Worm (Caenorhabditis elegans) whole organism, midembryonic: Measurements from ENCODE around the gene aagr-4.

Source experiments
- T22C8.4 ChIP-seq: fragments of 200-800 bp; sonication (Bioruptor generic); IDR thresholded peaks from 2 replicates; pipeline ENCODE4 v1.3.6; 2022; ENCODE audit warnings: missing genetic modification characterization, missing compliant biosample characterization
- cog-1 ChIP-seq: sonication (generic microtip); optimal IDR thresholded peaks from 2 replicates; lab custom pipeline; 2016; ENCODE audit warnings: missing genetic modification characterization, missing compliant biosample characterization
- flt-1 ChIP-seq: fragments of 200-800 bp; sonication (Bioruptor generic); IDR thresholded peaks from 2 replicates; pipeline ENCODE4 v1.3.6; 2022; ENCODE audit warnings: missing genetic modification characterization, missing compliant biosample characterization
- klf-2 ChIP-seq: fragments of 200-800 bp; sonication (Bioruptor generic); conservative IDR thresholded peaks from 2 replicates; pipeline ENCODE4 v1.3.6; 2022; ENCODE audit warnings: missing genetic modification reagents, missing genetic modification characterization, missing compliant biosample characterization
- med-1 ChIP-seq: sonication (generic microtip); optimal IDR thresholded peaks from 2 replicates; lab custom pipeline; 2017; ENCODE audit warnings: missing genetic modification characterization, mild to moderate bottlenecking, missing compliant biosample characterization, antibody characterized with exemption, missing genetic modification reagents; ENCODE audit not compliant: insufficient read depth
- ref-1 ChIP-seq: fragments of 200-800 bp; sonication (Bioruptor generic); conservative IDR thresholded peaks from 2 replicates; pipeline ENCODE4 v1.3.6; 2022; ENCODE audit warnings: missing genetic modification reagents, missing genetic modification characterization, missing compliant biosample characterization
- tab-1 ChIP-seq: fragments of 200-800 bp; sonication (Bioruptor generic); IDR thresholded peaks from 2 replicates; pipeline ENCODE4 v1.3.6; 2022; ENCODE audit warnings: missing genetic modification characterization, missing compliant biosample characterization
- ztf-23 ChIP-seq: fragments of 200-800 bp; sonication (Bioruptor generic); IDR thresholded peaks from 2 replicates; pipeline ENCODE4 v1.3.6; 2022; ENCODE audit warnings: missing genetic modification reagents, missing genetic modification characterization, missing compliant biosample characterization
- ztf-29 ChIP-seq: fragments of 200-800 bp; sonication (Bioruptor generic); IDR thresholded peaks from 2 replicates; pipeline ENCODE4 v1.3.6; 2022; ENCODE audit warnings: missing genetic modification reagents, missing genetic modification characterization, missing compliant biosample characterization

aagr-4 gene

ce11 chrX:460351-460750 is at the start of gene aagr-4:
aagr-4 (plus strand) TSS chrX:460651.
- TF ChIP-seq cog-1 (no peak), ref-1 (GFP tag; lab: Robert Waterston, UW) (no peak), tab-1 (GFP tag; lab: Robert Waterston, UW) (no peak), med-1 (GFP tag; lab: Kevin White, UChicago) (no peak), T22C8.4 (GFP tag; lab: Robert Waterston, UW) (no peak), flt-1 (GFP tag; lab: Robert Waterston, UW) (no peak), klf-2 (no peak), ztf-23 (GFP tag; lab: Robert Waterston, UW) (no peak), ztf-29 (no peak)

- TF ChIP-seq ztf-29 (no peak), ztf-23 (GFP tag; lab: Robert Waterston, UW) (no peak), ref-1 (GFP tag; lab: Robert Waterston, UW) (no peak), tab-1 (GFP tag; lab: Robert Waterston, UW) (no peak), klf-2 (no peak), med-1 (GFP tag; lab: Kevin White, UChicago) (no peak)
Observed at ce11 chrX:421407-421784, 39.1 kb upstream of the aagr-4 start, which contains the start of gene col-19. col-19 (plus strand) TSS chrX:421707.

- TF ChIP-seq med-1 (GFP tag; lab: Kevin White, UChicago), result no peak
- TF ChIP-seq ref-1 (GFP tag; lab: Robert Waterston, UW), result no peak
- TF ChIP-seq tab-1 (GFP tag; lab: Robert Waterston, UW), result no peak
- no peak for TF ChIP-seq ztf-23 (GFP tag; lab: Robert Waterston, UW)
- no peak for TF ChIP-seq klf-2
- TF ChIP-seq ztf-29, result no peak
- TF ChIP-seq flt-1 (GFP tag; lab: Robert Waterston, UW), result no peak
- no peak for TF ChIP-seq cog-1
- no peak for TF ChIP-seq T22C8.4 (GFP tag; lab: Robert Waterston, UW)
Observed at ce11 chrX:421785-422657, 38.4 kb upstream of the aagr-4 start.

- TF ChIP-seq cog-1, result no peak
- no peak for TF ChIP-seq med-1 (GFP tag; lab: Kevin White, UChicago)
- TF ChIP-seq tab-1 (GFP tag; lab: Robert Waterston, UW), result no peak
- no peak for TF ChIP-seq T22C8.4 (GFP tag; lab: Robert Waterston, UW)
- no peak for TF ChIP-seq klf-2
- TF ChIP-seq ztf-29, result no peak
- no peak for TF ChIP-seq flt-1 (GFP tag; lab: Robert Waterston, UW)
- no peak for TF ChIP-seq ref-1 (GFP tag; lab: Robert Waterston, UW)
- no peak for TF ChIP-seq ztf-23 (GFP tag; lab: Robert Waterston, UW)
Observed at ce11 chrX:423757-424156, 36.7 kb upstream of the aagr-4 start.

ce11 chrX:425535-425934 is 34.9 kb upstream of the aagr-4 start, which contains the start of gene ZK1193.2:
ZK1193.2 (minus strand) TSS chrX:425635.
- TF ChIP-seq ztf-23 (GFP tag; lab: Robert Waterston, UW) (no peak), med-1 (GFP tag; lab: Kevin White, UChicago) (no peak), T22C8.4 (GFP tag; lab: Robert Waterston, UW) (no peak), cog-1 (no peak), ref-1 (GFP tag; lab: Robert Waterston, UW) (no peak), flt-1 (GFP tag; lab: Robert Waterston, UW) (no peak), ztf-29 (no peak), klf-2 (no peak), tab-1 (GFP tag; lab: Robert Waterston, UW) (no peak)

- no peak for TF ChIP-seq tab-1 (GFP tag; lab: Robert Waterston, UW)
- TF ChIP-seq med-1 (GFP tag; lab: Kevin White, UChicago), result no peak
- TF ChIP-seq ztf-29, result 0 out of 2 replicates have a peak, but pooled peaks have one; percentile 22
- TF ChIP-seq klf-2, result no peak
Observed at ce11 chrX:431596-431995, 28.9 kb upstream of the aagr-4 start.

DNA sequence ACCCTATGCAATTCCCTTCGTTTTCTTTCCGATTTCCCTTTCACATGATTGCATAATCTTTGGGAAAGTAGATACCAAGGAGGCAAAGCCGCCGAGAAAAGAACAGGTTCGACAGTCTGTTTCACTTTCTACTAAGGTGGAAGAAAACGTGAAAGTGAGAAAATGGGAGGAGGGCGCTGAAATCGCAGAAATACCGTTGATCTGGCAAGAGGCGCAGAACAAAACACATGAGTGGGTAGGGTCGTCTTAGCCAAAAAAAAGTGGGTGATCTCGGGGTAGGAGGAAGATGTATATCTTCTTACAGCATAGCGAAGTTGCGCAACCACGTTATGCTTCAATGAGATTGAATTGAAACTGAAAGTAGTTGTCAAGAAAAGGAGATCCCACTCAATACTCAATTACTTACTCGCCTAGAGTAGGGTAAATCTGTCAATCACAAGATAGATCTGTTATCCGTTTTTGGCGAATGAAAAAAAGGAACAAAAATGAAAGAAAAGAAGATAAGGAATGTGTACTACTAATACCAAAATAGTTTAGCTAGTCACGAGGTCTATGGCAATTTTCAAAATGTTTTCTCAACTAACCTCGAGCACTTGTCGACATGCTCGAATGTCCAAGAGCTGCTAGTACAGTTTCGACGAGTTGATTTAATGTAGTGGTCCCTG is 27.3 kb upstream of the aagr-4 start:
- TF ChIP-seq ztf-23 (GFP tag; lab: Robert Waterston, UW) (no peak), med-1 (GFP tag; lab: Kevin White, UChicago) (no peak), cog-1 (no peak), ref-1 (GFP tag; lab: Robert Waterston, UW) (no peak), tab-1 (GFP tag; lab: Robert Waterston, UW) (no peak), flt-1 (GFP tag; lab: Robert Waterston, UW) (no peak), T22C8.4 (GFP tag; lab: Robert Waterston, UW) (no peak), ztf-29 (no peak), klf-2 (no peak)

- TF ChIP-seq ref-1 (GFP tag; lab: Robert Waterston, UW), result no peak
- no peak for TF ChIP-seq ztf-23 (GFP tag; lab: Robert Waterston, UW)
- TF ChIP-seq tab-1 (GFP tag; lab: Robert Waterston, UW), result no peak
- TF ChIP-seq cog-1, result no peak
Observed at ce11 chrX:433747-434146, 26.7 kb upstream of the aagr-4 start, which contains the start of gene dve-1. dve-1 (minus strand) TSS chrX:433812.

DNA sequence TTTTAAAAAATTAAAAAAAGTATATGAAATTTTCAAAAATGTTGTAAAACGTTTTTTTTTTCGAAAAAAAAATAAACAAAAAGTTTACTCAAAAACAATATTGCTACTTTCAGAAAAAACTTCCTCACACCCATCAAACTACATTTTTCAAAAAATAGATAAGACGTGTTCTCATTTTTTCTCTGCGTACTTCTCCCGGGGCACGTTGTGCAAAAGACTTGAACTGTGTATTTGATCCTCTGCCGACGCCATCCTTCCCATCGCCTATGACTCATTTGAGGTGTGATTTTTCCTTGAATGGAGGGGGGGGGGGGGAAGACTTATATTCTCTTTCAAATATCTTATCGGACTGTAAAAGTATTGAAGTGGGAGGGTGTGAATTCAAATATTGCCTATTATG is 22.1 kb upstream of the aagr-4 start:
- TF ChIP-seq T22C8.4 (GFP tag; lab: Robert Waterston, UW) (no peak), med-1 (GFP tag; lab: Kevin White, UChicago) (no peak), ztf-23 (GFP tag; lab: Robert Waterston, UW) (no peak), ref-1 (GFP tag; lab: Robert Waterston, UW) (no peak), cog-1 (no peak)
